Worm (Caenorhabditis elegans): ENCODE data around the gene hil-7.

Gene hil-7

ce11 chrIV:6605863-6606262, 40.2 kb upstream of the hil-7 start, which contains the start of gene nstp-2:
Gene nstp-2, minus strand, starts transcription at chrIV:6606188.
- TF ChIP-seq sea-1 (GFP tag; conservative IDR thresholded peaks at IDR 0.05), result no peak
- TF ChIP-seq pes-1 (GFP tag; IDR thresholded peaks at IDR 0.05), result no peak
- TF ChIP-seq ama-1 (optimal IDR thresholded peaks at IDR 0.05), result no peak
- no peak for TF ChIP-seq tbx-11 (GFP tag; IDR thresholded peaks at IDR 0.05)
- TF ChIP-seq B0310.2 (tag; optimal IDR thresholded peaks at IDR 0.05), result no peak
- no peak for TF ChIP-seq F13C5.2 (tag; optimal IDR thresholded peaks at IDR 0.05)
- no peak for TF ChIP-seq scrt-1 (GFP tag; IDR thresholded peaks at IDR 0.05)
- TF ChIP-seq hmbx-1 (tag; optimal IDR thresholded peaks at IDR 0.05), result no peak
- no peak for TF ChIP-seq flt-1 (GFP tag; IDR thresholded peaks at IDR 0.05)
- no peak for TF ChIP-seq ceh-36 (tag; optimal IDR thresholded peaks at IDR 0.05)
- TF ChIP-seq ceh-13 (GFP tag; optimal IDR thresholded peaks at IDR 0.05), result no peak
- TF ChIP-seq ets-7 (tag; optimal IDR thresholded peaks at IDR 0.05), result no peak
- TF ChIP-seq aly-1 (tag; optimal IDR thresholded peaks at IDR 0.05), result no peak
- no peak for TF ChIP-seq hnd-1 (tag; optimal IDR thresholded peaks at IDR 0.05)
- TF ChIP-seq tra-4 (tag; optimal IDR thresholded peaks at IDR 0.05), result no peak
- no peak for TF ChIP-seq hmg-4 (GFP tag; optimal IDR thresholded peaks at IDR 0.05)
- no peak for TF ChIP-seq tbx-37 (GFP tag; conservative IDR thresholded peaks at IDR 0.05)

- TF ChIP-seq B0310.2 (tag; optimal IDR thresholded peaks at IDR 0.05), result no peak
- no peak for TF ChIP-seq ceh-36 (tag; optimal IDR thresholded peaks at IDR 0.05)
- no peak for TF ChIP-seq tbx-11 (GFP tag; IDR thresholded peaks at IDR 0.05)
- TF ChIP-seq aly-1 (tag; optimal IDR thresholded peaks at IDR 0.05), result no peak
- no peak for TF ChIP-seq tbx-37 (GFP tag; conservative IDR thresholded peaks at IDR 0.05)
- no peak for TF ChIP-seq ama-1 (optimal IDR thresholded peaks at IDR 0.05)
- TF ChIP-seq flt-1 (GFP tag; IDR thresholded peaks at IDR 0.05), result no peak
- TF ChIP-seq hmbx-1 (tag; optimal IDR thresholded peaks at IDR 0.05), result no peak
- no peak for TF ChIP-seq sea-1 (GFP tag; conservative IDR thresholded peaks at IDR 0.05)
- TF ChIP-seq hnd-1 (tag; optimal IDR thresholded peaks at IDR 0.05), result no peak
- no peak for TF ChIP-seq pes-1 (GFP tag; IDR thresholded peaks at IDR 0.05)
- no peak for TF ChIP-seq tra-4 (tag; optimal IDR thresholded peaks at IDR 0.05)
- no peak for TF ChIP-seq hmg-4 (GFP tag; optimal IDR thresholded peaks at IDR 0.05)
- no peak for TF ChIP-seq F13C5.2 (tag; optimal IDR thresholded peaks at IDR 0.05)
- no peak for TF ChIP-seq ceh-13 (GFP tag; optimal IDR thresholded peaks at IDR 0.05)
- no peak for TF ChIP-seq scrt-1 (GFP tag; IDR thresholded peaks at IDR 0.05)
- no peak for TF ChIP-seq ets-7 (tag; optimal IDR thresholded peaks at IDR 0.05)
Observed at ce11 chrIV:6606587-6606986, 39.5 kb upstream of the hil-7 start.

- TF ChIP-seq tbx-37 (GFP tag; conservative IDR thresholded peaks at IDR 0.05), result no peak
- no peak for TF ChIP-seq tbx-11 (GFP tag; IDR thresholded peaks at IDR 0.05)
- no peak for TF ChIP-seq tra-4 (tag; optimal IDR thresholded peaks at IDR 0.05)
- no peak for TF ChIP-seq hmbx-1 (tag; optimal IDR thresholded peaks at IDR 0.05)
- TF ChIP-seq B0310.2 (tag; optimal IDR thresholded peaks at IDR 0.05), result no peak
- no peak for TF ChIP-seq F13C5.2 (tag; optimal IDR thresholded peaks at IDR 0.05)
- TF ChIP-seq hmg-4 (GFP tag; optimal IDR thresholded peaks at IDR 0.05), result no peak
Observed at ce11 chrIV:6607059-6607458, 39.1 kb upstream of the hil-7 start.

- no peak for TF ChIP-seq ets-7 (tag; optimal IDR thresholded peaks at IDR 0.05)
- no peak for TF ChIP-seq hmg-4 (GFP tag; optimal IDR thresholded peaks at IDR 0.05)
- TF ChIP-seq tra-4 (tag; optimal IDR thresholded peaks at IDR 0.05), result no peak
- no peak for TF ChIP-seq tbx-11 (GFP tag; IDR thresholded peaks at IDR 0.05)
- TF ChIP-seq hnd-1 (tag; optimal IDR thresholded peaks at IDR 0.05), result no peak
- TF ChIP-seq sea-1 (GFP tag; conservative IDR thresholded peaks at IDR 0.05), result no peak
- no peak for TF ChIP-seq hmbx-1 (tag; optimal IDR thresholded peaks at IDR 0.05)
Observed at ce11 chrIV:6613296-6613695, 32.8 kb upstream of the hil-7 start, which contains the start of gene drh-1. Gene drh-1, minus strand, starts transcription at chrIV:6613353.

- no peak for TF ChIP-seq ama-1 (optimal IDR thresholded peaks at IDR 0.05)
- no peak for TF ChIP-seq sea-1 (GFP tag; conservative IDR thresholded peaks at IDR 0.05)
- TF ChIP-seq scrt-1 (GFP tag; IDR thresholded peaks at IDR 0.05), result no peak
- no peak for TF ChIP-seq hnd-1 (tag; optimal IDR thresholded peaks at IDR 0.05)
- no peak for TF ChIP-seq ets-7 (tag; optimal IDR thresholded peaks at IDR 0.05)
- TF ChIP-seq aly-1 (tag; optimal IDR thresholded peaks at IDR 0.05), result no peak
- no peak for TF ChIP-seq tbx-11 (GFP tag; IDR thresholded peaks at IDR 0.05)
Observed at ce11 chrIV:6618607-6619006, 27.5 kb upstream of the hil-7 start.

- TF ChIP-seq flt-1 (GFP tag; IDR thresholded peaks at IDR 0.05) (no peak), tra-4 (tag; optimal IDR thresholded peaks at IDR 0.05) (no peak), ets-7 (tag; optimal IDR thresholded peaks at IDR 0.05) (no peak), hmg-4 (GFP tag; optimal IDR thresholded peaks at IDR 0.05) (no peak), hnd-1 (tag; optimal IDR thresholded peaks at IDR 0.05) (no peak), aly-1 (tag; optimal IDR thresholded peaks at IDR 0.05) (no peak), hmbx-1 (tag; optimal IDR thresholded peaks at IDR 0.05) (no peak), scrt-1 (GFP tag; IDR thresholded peaks at IDR 0.05) (no peak), tbx-37 (GFP tag; conservative IDR thresholded peaks at IDR 0.05) (no peak), B0310.2 (tag; optimal IDR thresholded peaks at IDR 0.05) (no peak), F13C5.2 (tag; optimal IDR thresholded peaks at IDR 0.05) (no peak), ama-1 (optimal IDR thresholded peaks at IDR 0.05) (no peak), pes-1 (GFP tag; IDR thresholded peaks at IDR 0.05) (no peak), sea-1 (GFP tag; conservative IDR thresholded peaks at IDR 0.05) (no peak), ceh-36 (tag; optimal IDR thresholded peaks at IDR 0.05) (no peak), ceh-13 (GFP tag; optimal IDR thresholded peaks at IDR 0.05) (no peak), tbx-11 (GFP tag; IDR thresholded peaks at IDR 0.05) (no peak)
Observed at ce11 chrIV:6621252-6621651, 24.9 kb upstream of the hil-7 start, which contains the start of gene C01B10.3. Gene C01B10.3, minus strand, starts transcription at chrIV:6621352.

- TF ChIP-seq tra-4 (tag; optimal IDR thresholded peaks at IDR 0.05) (no peak), ceh-13 (GFP tag; optimal IDR thresholded peaks at IDR 0.05) (no peak), tbx-37 (GFP tag; conservative IDR thresholded peaks at IDR 0.05) (no peak), scrt-1 (GFP tag; IDR thresholded peaks at IDR 0.05) (no peak), hmg-4 (GFP tag; optimal IDR thresholded peaks at IDR 0.05) (no peak), ama-1 (optimal IDR thresholded peaks at IDR 0.05) (no peak), B0310.2 (tag; optimal IDR thresholded peaks at IDR 0.05) (no peak), ets-7 (tag; optimal IDR thresholded peaks at IDR 0.05) (no peak), aly-1 (tag; optimal IDR thresholded peaks at IDR 0.05) (no peak), pes-1 (GFP tag; IDR thresholded peaks at IDR 0.05) (no peak), F13C5.2 (tag; optimal IDR thresholded peaks at IDR 0.05) (no peak), tbx-11 (GFP tag; IDR thresholded peaks at IDR 0.05) (no peak), flt-1 (GFP tag; IDR thresholded peaks at IDR 0.05) (no peak), sea-1 (GFP tag; conservative IDR thresholded peaks at IDR 0.05) (no peak), ceh-36 (tag; optimal IDR thresholded peaks at IDR 0.05) (no peak), hnd-1 (tag; optimal IDR thresholded peaks at IDR 0.05) (no peak), hmbx-1 (tag; optimal IDR thresholded peaks at IDR 0.05) (no peak)
Observed at ce11 chrIV:6622142-6622541, 24.0 kb upstream of the hil-7 start.

All from whole organism, early embryonic.